Fruit fly (Drosophila melanogaster) whole organism, embryonic: ENCODE results near the gene CG34258.

Experiments
- ATbp ChIP-seq: fragments of 200-800 bp; sonication (Bioruptor generic); optimal IDR thresholded peaks from 2 replicates; lab custom pipeline; 2017; ENCODE audit warnings: missing biosample characterization, mild to moderate bottlenecking, missing genetic modification characterization, missing genetic modification reagents
- Aef1 ChIP-seq: fragments of 200-800 bp; sonication (Bioruptor generic); IDR thresholded peaks from 3 replicates; pipeline ENCODE4 v1.3.6; 2022; ENCODE audit warnings: missing biosample characterization, missing genetic modification characterization
- Atf3 ChIP-seq: fragments of 200-800 bp; sonication (Bioruptor generic); optimal IDR thresholded peaks from 3 replicates; lab custom pipeline; 2016; ENCODE audit warnings: missing biosample characterization, missing genetic modification characterization
- Awh ChIP-seq: fragments of 200-800 bp; sonication (Bioruptor generic); IDR thresholded peaks from 2 replicates; pipeline ENCODE4, ENCODE4 v1.3.6; 2022; ENCODE audit warnings: missing biosample characterization, missing genetic modification characterization
- Bteb2 ChIP-seq: fragments of 200-800 bp; sonication (Bioruptor generic); optimal IDR thresholded peaks from 2 replicates; lab custom pipeline; 2016; ENCODE audit warnings: missing biosample characterization, missing genetic modification characterization
- CG10147 ChIP-seq: fragments of 200-800 bp; sonication (Bioruptor generic); optimal IDR thresholded peaks from 2 replicates; lab custom pipeline; 2019; ENCODE audit warnings: missing biosample characterization, mild to moderate bottlenecking, missing genetic modification characterization, moderate library complexity
- CG10321 ChIP-seq: fragments of 200-800 bp; sonication (Bioruptor generic); IDR thresholded peaks from 2 replicates; pipeline ENCODE4 v1.3.6; 2022; ENCODE audit warnings: missing biosample characterization, missing genetic modification characterization
- CG12071 ChIP-seq: fragments of 200-800 bp; sonication (Bioruptor generic); optimal IDR thresholded peaks from 3 replicates; lab custom pipeline; 2018; ENCODE audit warnings: missing biosample characterization, mild to moderate bottlenecking, missing genetic modification characterization
- CG14014 ChIP-seq: fragments of 200-800 bp; sonication (Bioruptor generic); IDR thresholded peaks from 2 replicates; pipeline ENCODE4 v1.3.6; 2022; ENCODE audit warnings: missing biosample characterization, missing genetic modification characterization
- CG14667 ChIP-seq: fragments of 200-800 bp; sonication (Bioruptor generic); IDR thresholded peaks from 2 replicates; pipeline ENCODE4 v1.3.6; 2022; ENCODE audit warnings: missing biosample characterization, missing genetic modification characterization
- CG17328 ChIP-seq: fragments of 200-800 bp; sonication (Bioruptor generic); IDR thresholded peaks from 2 replicates; pipeline ENCODE4 v1.3.6; 2022; ENCODE audit warnings: missing biosample characterization, missing genetic modification characterization
- CG2678 ChIP-seq: fragments of 200-800 bp; sonication (Bioruptor generic); optimal IDR thresholded peaks from 3 replicates; lab custom pipeline; 2019; ENCODE audit warnings: missing biosample characterization, mild to moderate bottlenecking, missing genetic modification characterization, moderate library complexity
- CG3726 ChIP-seq: fragments of 200-800 bp; sonication (Bioruptor generic); IDR thresholded peaks from 3 replicates; pipeline ENCODE4, ENCODE4 v1.3.6; 2022; ENCODE audit warnings: missing biosample characterization, missing genetic modification characterization
- CG4360 ChIP-seq: fragments of 200-800 bp; sonication (Bioruptor generic); IDR thresholded peaks from 2 replicates; pipeline ENCODE4 v1.3.6; 2022; ENCODE audit warnings: missing biosample characterization, missing genetic modification characterization
- CG5245 ChIP-seq: fragments of 200-800 bp; sonication (Bioruptor generic); optimal IDR thresholded peaks from 3 replicates; lab custom pipeline; 2016; ENCODE audit warnings: missing biosample characterization, missing genetic modification characterization
- CG6813 ChIP-seq: fragments of 200-800 bp; sonication (Bioruptor generic); optimal IDR thresholded peaks from 2 replicates; lab custom pipeline; 2017; ENCODE audit warnings: missing biosample characterization, missing genetic modification characterization, mild to moderate bottlenecking, moderate library complexity, missing genetic modification reagents
- CG7928 ChIP-seq: fragments of 200-800 bp; sonication (Bioruptor generic); optimal IDR thresholded peaks from 2 replicates; lab custom pipeline; 2017; ENCODE audit warnings: missing biosample characterization, mild to moderate bottlenecking, missing genetic modification characterization
- CG8765 ChIP-seq: fragments of 200-800 bp; sonication (Bioruptor generic); IDR thresholded peaks from 2 replicates; pipeline ENCODE4 v1.3.6; 2022; ENCODE audit warnings: missing biosample characterization, missing genetic modification characterization
- Camta ChIP-seq: fragments of 200-800 bp; sonication (Bioruptor generic); optimal IDR thresholded peaks from 2 replicates; lab custom pipeline; 2016; ENCODE audit warnings: missing biosample characterization, missing genetic modification characterization
- D ChIP-seq, 2 experiments: fragments of 200-800 bp in 1 of 2; fragments of >200 bp in 1 of 2; sonication (Bioruptor generic) in 1 of 2; optimal IDR thresholded peaks; 2 replicates in 1 of 2; 3 replicates in 1 of 2; lab custom pipeline; 2017; ENCODE audit warnings: mild to moderate bottlenecking in 1 of 2, missing biosample characterization in 1 of 2, missing genetic modification characterization in 1 of 2, missing genetic modification reagents in 1 of 2
- Dll ChIP-seq: fragments of 200-800 bp; sonication (Bioruptor generic); IDR thresholded peaks from 4 replicates; pipeline ENCODE4 v1.3.6; 2022; ENCODE audit warnings: missing biosample characterization, missing genetic modification characterization; ENCODE audit not compliant: partially characterized antibody
- Doc2 ChIP-seq: fragments of 200-800 bp; sonication (Bioruptor generic); IDR thresholded peaks from 2 replicates; pipeline ENCODE4 v1.3.6; 2022; ENCODE audit warnings: missing biosample characterization, missing genetic modification characterization
- HLH4C ChIP-seq: fragments of 200-800 bp; sonication (Bioruptor generic); IDR thresholded peaks from 3 replicates; pipeline ENCODE4 v1.3.6; 2022; ENCODE audit warnings: missing biosample characterization, missing genetic modification characterization; ENCODE audit not compliant: partially characterized antibody
- Hmr ChIP-seq: fragments of 200-800 bp; sonication (Bioruptor generic); optimal IDR thresholded peaks from 3 replicates; lab custom pipeline; 2017; ENCODE audit warnings: mild to moderate bottlenecking, missing biosample characterization, missing genetic modification reagents, missing genetic modification characterization
- Hr3 ChIP-seq: fragments of 200-800 bp; sonication (Bioruptor generic); optimal IDR thresholded peaks from 3 replicates; lab custom pipeline; 2016; ENCODE audit warnings: missing biosample characterization, missing genetic modification characterization
- Hr51 ChIP-seq, 2 experiments: fragments of 200-800 bp; sonication (Bioruptor generic); optimal IDR thresholded peaks; 2 replicates in 1 of 2; 3 replicates in 1 of 2; lab custom pipeline; 2016 to 2018; ENCODE audit warnings: missing biosample characterization in 2 of 2, missing genetic modification characterization in 2 of 2, mild to moderate bottlenecking in 1 of 2, moderate library complexity in 1 of 2
- Spps ChIP-seq: fragments of 200-800 bp; sonication (Bioruptor generic); optimal IDR thresholded peaks from 2 replicates; lab custom pipeline; 2018; ENCODE audit warnings: missing biosample characterization, mild to moderate bottlenecking, missing genetic modification characterization
- Ssrp ChIP-seq: fragments of 200-800 bp; sonication (Bioruptor generic); optimal IDR thresholded peaks from 2 replicates; lab custom pipeline; 2018; ENCODE audit warnings: missing biosample characterization, mild to moderate bottlenecking, missing genetic modification characterization, moderate library complexity
- aop ChIP-seq: fragments of 200-800 bp; sonication (Bioruptor generic); IDR thresholded peaks from 2 replicates; pipeline ENCODE4 v1.3.6; 2022; ENCODE audit warnings: missing biosample characterization, missing genetic modification characterization
- caup ChIP-seq: fragments of 200-800 bp; sonication (Bioruptor generic); optimal IDR thresholded peaks from 3 replicates; lab custom pipeline; 2017; ENCODE audit warnings: missing biosample characterization, mild to moderate bottlenecking, missing genetic modification characterization, moderate library complexity; ENCODE audit not compliant: severe bottlenecking
- chinmo ChIP-seq: fragments of 200-800 bp; sonication (Bioruptor generic); IDR thresholded peaks from 4 replicates; pipeline ENCODE4 v1.3.6; 2022; ENCODE audit warnings: missing biosample characterization, missing genetic modification characterization; ENCODE audit not compliant: partially characterized antibody
- eyg ChIP-seq: fragments of 200-800 bp; sonication (Bioruptor generic); optimal IDR thresholded peaks from 3 replicates; lab custom pipeline; 2016; ENCODE audit warnings: missing biosample characterization, missing genetic modification characterization
- gcm ChIP-seq: fragments of 200-800 bp; sonication (Bioruptor generic); optimal IDR thresholded peaks from 2 replicates; lab custom pipeline; 2019; ENCODE audit warnings: missing biosample characterization, mild to moderate bottlenecking, missing genetic modification characterization, moderate library complexity
- grn ChIP-seq: fragments of 200-800 bp; sonication (Bioruptor generic); optimal IDR thresholded peaks from 3 replicates; lab custom pipeline; 2017; ENCODE audit warnings: missing biosample characterization, missing genetic modification characterization
- her ChIP-seq: fragments of 200-800 bp; sonication (Bioruptor generic); optimal IDR thresholded peaks from 2 replicates; lab custom pipeline; 2016; ENCODE audit warnings: missing biosample characterization, missing genetic modification characterization
- lbe ChIP-seq: fragments of 200-800 bp; sonication (Bioruptor generic); optimal IDR thresholded peaks from 2 replicates; lab custom pipeline; 2016; ENCODE audit warnings: missing biosample characterization, mild to moderate bottlenecking, missing genetic modification characterization
- lmd ChIP-seq: fragments of 200-800 bp; sonication (Bioruptor generic); IDR thresholded peaks from 2 replicates; pipeline ENCODE4 v1.3.6; 2022; ENCODE audit warnings: missing biosample characterization, missing genetic modification characterization
- nom ChIP-seq: fragments of 200-800 bp; sonication (Bioruptor generic); optimal IDR thresholded peaks from 2 replicates; lab custom pipeline; 2017; ENCODE audit warnings: missing biosample characterization, missing genetic modification characterization, mild to moderate bottlenecking, moderate library complexity, missing genetic modification reagents
- pros ChIP-seq: fragments of 200-800 bp; sonication (Bioruptor generic); optimal IDR thresholded peaks from 3 replicates; lab custom pipeline; 2019; ENCODE audit warnings: missing biosample characterization, mild to moderate bottlenecking, missing genetic modification characterization, moderate library complexity
- psq ChIP-seq: fragments of 200-800 bp; sonication (Bioruptor generic); optimal IDR thresholded peaks from 2 replicates; lab custom pipeline; 2017; ENCODE audit warnings: missing biosample characterization, missing genetic modification characterization
- sens-2 ChIP-seq: fragments of 200-800 bp; sonication (Bioruptor generic); IDR thresholded peaks from 2 replicates; pipeline ENCODE4 v1.3.6; 2022; ENCODE audit warnings: missing biosample characterization, missing genetic modification characterization
- tin ChIP-seq: fragments of 200-800 bp; sonication (Bioruptor generic); optimal IDR thresholded peaks from 3 replicates; lab custom pipeline; 2016; ENCODE audit warnings: missing biosample characterization, missing genetic modification characterization
- tna ChIP-seq: fragments of 200-800 bp; sonication (Bioruptor generic); IDR thresholded peaks from 2 replicates; pipeline ENCODE4 v1.3.6; 2022; ENCODE audit warnings: missing biosample characterization, missing genetic modification characterization; ENCODE audit not compliant: partially characterized antibody
- trem ChIP-seq: fragments of 200-800 bp; optimal IDR thresholded peaks from 3 replicates; lab custom pipeline; 2019; ENCODE audit warnings: missing biosample characterization, mild to moderate bottlenecking, missing genetic modification characterization, moderate library complexity
- usp ChIP-seq: fragments of >200 bp; optimal IDR thresholded peaks from 2 replicates; lab custom pipeline; 2017; ENCODE audit warnings: missing biosample characterization, missing genetic modification characterization
- vfl ChIP-seq: fragments of 200-800 bp; sonication (Bioruptor generic); optimal IDR thresholded peaks from 2 replicates; lab custom pipeline; 2016; ENCODE audit warnings: missing biosample characterization, missing genetic modification characterization
- wdn ChIP-seq: fragments of 200-800 bp; sonication (Bioruptor generic); IDR thresholded peaks from 2 replicates; pipeline ENCODE4 v1.3.6; 2022; ENCODE audit warnings: missing biosample characterization, missing genetic modification characterization
- wor ChIP-seq: fragments of 200-800 bp; sonication (Bioruptor generic); IDR thresholded peaks from 2 replicates; pipeline ENCODE4 v1.3.6; 2022; ENCODE audit warnings: missing biosample characterization, missing genetic modification characterization

The CG34258 gene

DNA sequence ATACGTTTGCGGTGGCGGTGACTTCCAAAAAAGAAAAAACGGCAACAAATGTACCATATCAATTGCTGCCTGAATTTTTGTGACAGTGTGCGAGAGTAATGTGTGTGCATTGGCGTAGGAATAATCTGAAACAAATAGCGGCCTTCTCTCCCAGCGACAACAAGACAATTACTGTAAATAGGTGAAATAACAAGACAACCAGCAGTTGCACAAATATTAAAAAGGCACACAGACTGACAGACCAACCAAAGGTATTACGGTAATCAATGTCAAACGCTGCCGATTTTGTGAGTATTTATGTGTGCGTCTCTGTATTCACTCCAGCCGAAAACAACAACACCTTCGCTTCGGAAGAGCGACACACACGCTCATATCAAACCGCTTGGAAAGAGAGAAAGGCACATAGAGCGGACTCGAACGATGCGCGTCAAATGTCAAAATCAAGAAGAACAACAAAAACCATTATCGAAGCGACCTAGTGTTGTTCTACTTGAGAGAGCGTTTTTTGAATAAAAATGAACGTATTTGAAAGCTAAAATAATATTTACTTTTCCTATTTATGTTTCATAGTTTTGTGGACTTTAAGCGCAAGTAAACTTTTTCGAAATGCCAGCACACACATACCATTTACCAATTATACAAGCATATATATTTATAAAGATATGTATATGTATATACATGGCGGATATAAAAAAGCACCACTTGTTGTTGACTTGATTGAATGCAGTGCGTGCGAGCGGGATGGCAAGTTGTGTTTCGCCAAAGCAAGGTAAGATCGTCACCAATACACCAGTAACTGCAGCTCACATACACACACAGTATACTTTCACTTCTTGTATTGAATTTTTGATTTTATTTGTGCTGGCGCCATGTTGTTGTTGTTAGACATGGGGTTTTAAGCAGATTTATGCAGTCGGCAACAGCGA lies 44.7 kb downstream of the CG34258 start (continued):
- TF ChIP-seq her (GFP tag; lab: Kevin White, UChicago): peak; percentile 72
- TF ChIP-seq CG6813 (GFP tag; lab: Kevin White, UChicago): peak; percentile 85
- no peak for TF ChIP-seq Atf3 (GFP tag; lab: Kevin White, UChicago)
- no peak for TF ChIP-seq CG10147 (GFP tag; lab: Kevin White, UChicago)
- peak; percentile 57 for TF ChIP-seq CG5245 (GFP tag; lab: Kevin White, UChicago)
- peak; percentile 92 for TF ChIP-seq CG10321 (GFP tag; lab: Robert Waterston, UW)
- peak; percentile 67; the same call in 1 of the 2 replicates for TF ChIP-seq CG14014 (GFP tag; lab: Robert Waterston, UW)
- TF ChIP-seq CG17328: peak; percentile 53
- peak; percentile 82 for TF ChIP-seq Awh (GFP tag; lab: Robert Waterston, UW)
- TF ChIP-seq sens-2: no peak
- no peak for TF ChIP-seq Doc2 (GFP tag; lab: Robert Waterston, UW)
- no peak for TF ChIP-seq CG7928
- peak; percentile 12 for TF ChIP-seq grn (GFP tag; lab: Kevin White, UChicago)
- TF ChIP-seq Hr51 (GFP tag; optimal IDR thresholded peaks at IDR 0.05; lab: Kevin White, UChicago): peak in 1 of 2 experiments; percentile 39
- TF ChIP-seq HLH4C (GFP tag; lab: Robert Waterston, UW): no peak
- peak; percentile 90 for TF ChIP-seq CG12071 (GFP tag; lab: Kevin White, UChicago)
- peak; percentile 72 for TF ChIP-seq eyg (GFP tag; lab: Kevin White, UChicago)
- TF ChIP-seq Bteb2: peak; percentile 21
- peak; percentile 73 for TF ChIP-seq pros (GFP tag; lab: Kevin White, UChicago)
- TF ChIP-seq lmd: no peak
- TF ChIP-seq nom (GFP tag; lab: Kevin White, UChicago): no peak
- no peak for TF ChIP-seq vfl (GFP tag; lab: Kevin White, UChicago)
- no peak for TF ChIP-seq aop (GFP tag; lab: Robert Waterston, UW)
- peak; percentile 8 for TF ChIP-seq Spps (tag; lab: Kevin White, UChicago)
- TF ChIP-seq tin (GFP tag; lab: Kevin White, UChicago): peak; percentile 12
- TF ChIP-seq D (optimal IDR thresholded peaks at IDR 0.05; lab: Kevin White, UChicago): peak; percentile 65
- peak; percentile 62 for TF ChIP-seq D (GFP tag; optimal IDR thresholded peaks at IDR 0.05; lab: Kevin White, UChicago)
- no peak; the same call in 2 of the 3 replicates for TF ChIP-seq CG3726 (GFP tag; lab: Robert Waterston, UW)
- TF ChIP-seq CG14667: no peak
- TF ChIP-seq gcm (GFP tag; lab: Kevin White, UChicago): peak; percentile 43
- TF ChIP-seq wdn (GFP tag; lab: Robert Waterston, UW): peak; percentile 64; the same call in 1 of the 2 replicates
- TF ChIP-seq wor (GFP tag; lab: Robert Waterston, UW): no peak
- no peak for TF ChIP-seq Hr3 (GFP tag; lab: Kevin White, UChicago)
- peak; percentile 82 for TF ChIP-seq CG4360 (GFP tag; lab: Robert Waterston, UW)
- TF ChIP-seq caup: peak; percentile 88
- TF ChIP-seq Dll: no peak
- TF ChIP-seq Ssrp (tag; lab: Kevin White, UChicago): peak; percentile 14
- peak; percentile 13 for TF ChIP-seq trem (tag; lab: Kevin White, UChicago)
- TF ChIP-seq Camta (GFP tag; lab: Kevin White, UChicago): peak; percentile 52
- TF ChIP-seq psq (GFP tag; lab: Kevin White, UChicago): peak; percentile 15
- no peak; the same call in 2 of the 3 replicates for TF ChIP-seq Aef1 (GFP tag; lab: Robert Waterston, UW)
- peak; percentile 76 for TF ChIP-seq chinmo (GFP tag; lab: Robert Waterston, UW)
- peak; percentile 66 for TF ChIP-seq CG2678 (tag; lab: Kevin White, UChicago)
- peak; percentile 19 for TF ChIP-seq lbe (GFP tag; lab: Kevin White, UChicago)
- TF ChIP-seq CG8765 (GFP tag; lab: Robert Waterston, UW): no peak
- TF ChIP-seq usp (GFP tag; lab: Kevin White, UChicago): no peak
- peak; percentile 90 for TF ChIP-seq ATbp (GFP tag; lab: Kevin White, UChicago)
- TF ChIP-seq Hmr: peak; percentile 86
- no peak for TF ChIP-seq tna (GFP tag; lab: Robert Waterston, UW)
